Worm (Caenorhabditis elegans): Measurements from ENCODE around the gene rol-6.

DNA sequence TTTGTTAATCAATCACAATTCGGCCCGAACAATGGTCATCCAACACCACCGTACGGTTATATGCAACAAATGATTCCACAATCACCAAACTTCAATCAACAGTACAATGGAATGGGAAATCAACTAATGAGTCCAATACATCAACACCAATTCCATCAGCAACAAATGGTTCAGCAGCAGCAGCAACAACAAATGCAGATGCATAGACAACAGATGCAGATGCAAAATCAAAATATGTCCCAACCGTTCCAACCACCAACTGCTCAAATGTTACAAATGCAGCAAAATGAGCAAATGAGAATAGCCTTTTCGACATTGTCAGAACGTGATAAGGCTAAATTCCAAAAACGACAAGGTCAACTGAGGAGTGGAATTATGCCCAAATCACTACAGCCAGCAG, 43.7 kb downstream of the rol-6 start:
- TF ChIP-seq mdl-1 (tag; optimal IDR thresholded peaks at IDR 0.05) (no peak), daf-12 (tag; optimal IDR thresholded peaks at IDR 0.05) (no peak)
